Fruit fly (Drosophila melanogaster): Measurements from ENCODE around the gene CG31457.

Gene CG31457

dm6 chr3R:23126241-23127022 lies 1.3 kb downstream of the CG31457 start, which contains the start of gene CG31365:
CG31365 (minus strand) TSS chr3R:23126422.
- TF ChIP-seq CG3995 (GFP tag; optimal IDR thresholded peaks at IDR 0.05): no peak
- no peak for TF ChIP-seq Rfx (GFP tag; IDR thresholded peaks at IDR 0.05)
- TF ChIP-seq slbo (GFP tag; IDR thresholded peaks at IDR 0.05): no peak
- no peak for TF ChIP-seq dimm (GFP tag; IDR thresholded peaks at IDR 0.05)
- no peak for TF ChIP-seq CG17361 (GFP tag; IDR thresholded peaks at IDR 0.05)
- TF ChIP-seq lov (optimal IDR thresholded peaks at IDR 0.05): no peak
- TF ChIP-seq lov (GFP tag; IDR thresholded peaks at IDR 0.05): no peak
- no peak for TF ChIP-seq CG6272 (GFP tag; IDR thresholded peaks at IDR 0.05)
- TF ChIP-seq Usf (GFP tag; optimal IDR thresholded peaks at IDR 0.05): no peak
- TF ChIP-seq CG16815 (GFP tag; optimal IDR thresholded peaks at IDR 0.05): no peak
- TF ChIP-seq CG33213 (GFP tag; optimal IDR thresholded peaks at IDR 0.05): no peak
- TF ChIP-seq ato (GFP tag; IDR thresholded peaks at IDR 0.05; ENCODE audit: partially characterized antibody): no peak; the same call in 1 of the 2 replicates
- TF ChIP-seq CG6854 (GFP tag; optimal IDR thresholded peaks at IDR 0.05): no peak
- peak; percentile 6 for TF ChIP-seq CG33557 (GFP tag; optimal IDR thresholded peaks at IDR 0.05)
- TF ChIP-seq CG13894 (tag; optimal IDR thresholded peaks at IDR 0.05): no peak
- no peak for TF ChIP-seq D19A (tag; optimal IDR thresholded peaks at IDR 0.05)
- TF ChIP-seq esg (GFP tag; conservative IDR thresholded peaks at IDR 0.05): no peak
- TF ChIP-seq Myb (GFP tag; optimal IDR thresholded peaks at IDR 0.05): no peak
- TF ChIP-seq B-H2 (GFP tag; optimal IDR thresholded peaks at IDR 0.05): no peak
- no peak for TF ChIP-seq Awh (GFP tag; IDR thresholded peaks at IDR 0.05)
- TF ChIP-seq Fer3 (tag; optimal IDR thresholded peaks at IDR 0.05): no peak
- TF ChIP-seq oc (tag; optimal IDR thresholded peaks at IDR 0.05): no peak
- TF ChIP-seq nmo (GFP tag; optimal IDR thresholded peaks at IDR 0.05): peak; percentile 8
- no peak for TF ChIP-seq eyg (GFP tag; optimal IDR thresholded peaks at IDR 0.05)
- TF ChIP-seq CG3847 (GFP tag; IDR thresholded peaks at IDR 0.05): no peak
- no peak for TF ChIP-seq CG12104 (GFP tag; optimal IDR thresholded peaks at IDR 0.05)
- no peak for TF ChIP-seq prd (optimal IDR thresholded peaks at IDR 0.05)
- TF ChIP-seq prd (GFP tag; IDR thresholded peaks at IDR 0.05): no peak
- no peak for TF ChIP-seq CG9215 (GFP tag; IDR thresholded peaks at IDR 0.05)
- TF ChIP-seq CG1647 (GFP tag; optimal IDR thresholded peaks at IDR 0.05): no peak
- no peak for TF ChIP-seq Jarid2 (GFP tag; optimal IDR thresholded peaks at IDR 0.05)
- no peak for TF ChIP-seq CG10209 (GFP tag; optimal IDR thresholded peaks at IDR 0.05)
- TF ChIP-seq ham (GFP tag; IDR thresholded peaks at IDR 0.05): no peak
- no peak for TF ChIP-seq Lpt (GFP tag; optimal IDR thresholded peaks at IDR 0.05)
- no peak for TF ChIP-seq Xrp1 (GFP tag; IDR thresholded peaks at IDR 0.05)
- no peak for TF ChIP-seq CG4328 (GFP tag; optimal IDR thresholded peaks at IDR 0.05)
- TF ChIP-seq vnd (GFP tag; IDR thresholded peaks at IDR 0.05; ENCODE audit: partially characterized antibody): no peak
- no peak for TF ChIP-seq jing (GFP tag; optimal IDR thresholded peaks at IDR 0.05)
- no peak for TF ChIP-seq Atf3 (GFP tag; optimal IDR thresholded peaks at IDR 0.05)
- no peak for TF ChIP-seq CG13123 (GFP tag; optimal IDR thresholded peaks at IDR 0.05)
- no peak for TF ChIP-seq NC2α (GFP tag; optimal IDR thresholded peaks at IDR 0.05)
- TF ChIP-seq Med (GFP tag): peak; percentile 73
- TF ChIP-seq CG13624 (GFP tag; optimal IDR thresholded peaks at IDR 0.05): no peak
- peak; percentile 72 for TF ChIP-seq gfzf (GFP tag; optimal IDR thresholded peaks at IDR 0.05)
- peak; percentile 41; the same call in 1 of the 3 replicates for TF ChIP-seq CG34224 (GFP tag; IDR thresholded peaks at IDR 0.05; ENCODE audit: partially characterized antibody)
- TF ChIP-seq CG12071 (GFP tag; optimal IDR thresholded peaks at IDR 0.05): no peak
- no peak for TF ChIP-seq Vsx1 (GFP tag; optimal IDR thresholded peaks at IDR 0.05)
- no peak for TF ChIP-seq zen2 (GFP tag; IDR thresholded peaks at IDR 0.05; ENCODE audit: partially characterized antibody)
- no peak for TF ChIP-seq bowl (GFP tag; IDR thresholded peaks at IDR 0.05)
- no peak for TF ChIP-seq cwo (GFP tag; optimal IDR thresholded peaks at IDR 0.05)
- no peak for TF ChIP-seq so (GFP tag; IDR thresholded peaks at IDR 0.05)
